Worm (Caenorhabditis elegans) whole organism, late embryonic: ENCODE results near the gene srj-11.

Experiments used
- C08G9.2 ChIP-seq: sonication (generic microtip); optimal IDR thresholded peaks from 2 replicates; lab custom pipeline; 2016; ENCODE audit warnings: mild to moderate bottlenecking, missing genetic modification characterization, moderate library complexity, missing compliant biosample characterization
- C38D4.7 ChIP-seq: fragments of 200-800 bp; sonication (Bioruptor generic); optimal IDR thresholded peaks from 2 replicates; lab custom pipeline; 2018; ENCODE audit warnings: mild to moderate bottlenecking, missing genetic modification characterization, moderate library complexity, missing compliant biosample characterization
- F13H6.1 ChIP-seq: sonication (generic microtip); optimal IDR thresholded peaks from 2 replicates; lab custom pipeline; 2016; ENCODE audit warnings: missing genetic modification characterization, missing compliant biosample characterization
- K02D7.2 ChIP-seq: sonication (generic microtip); optimal IDR thresholded peaks from 2 replicates; lab custom pipeline; 2017; ENCODE audit warnings: mild to moderate bottlenecking, missing genetic modification characterization, missing compliant biosample characterization
- K09A11.1 ChIP-seq: sonication (generic microtip); optimal IDR thresholded peaks from 2 replicates; lab custom pipeline; 2017; ENCODE audit warnings: antibody characterized with exemption, mild to moderate bottlenecking, missing genetic modification characterization, missing compliant biosample characterization; ENCODE audit not compliant: insufficient read depth
- ahr-1 ChIP-seq: sonication (generic microtip); optimal IDR thresholded peaks from 2 replicates; lab custom pipeline; 2016; ENCODE audit warnings: missing genetic modification characterization, missing compliant biosample characterization
- ceh-19 ChIP-seq: fragments of 200-800 bp; sonication (Bioruptor generic); optimal IDR thresholded peaks from 2 replicates; lab custom pipeline; 2018; ENCODE audit warnings: mild to moderate bottlenecking, missing genetic modification characterization, missing compliant biosample characterization
- ceh-2 ChIP-seq: sonication (generic microtip); optimal IDR thresholded peaks from 2 replicates; lab custom pipeline; 2016; ENCODE audit warnings: missing genotype, missing genetic modification characterization, missing compliant biosample characterization
- ceh-30 ChIP-seq: fragments of 150-350 bp; optimal IDR thresholded peaks from 2 replicates; lab custom pipeline; 2014; ENCODE audit warnings: missing biosample characterization, missing genetic modification characterization
- ceh-34 ChIP-seq: sonication (generic microtip); optimal IDR thresholded peaks from 2 replicates; lab custom pipeline; 2016; ENCODE audit warnings: mild to moderate bottlenecking, missing genetic modification characterization, missing compliant biosample characterization
- ceh-45 ChIP-seq: fragments of 200-800 bp; sonication (Bioruptor generic); IDR thresholded peaks from 2 replicates; pipeline ENCODE4 v1.3.6; 2022; ENCODE audit warnings: missing genetic modification reagents, missing genetic modification characterization, missing compliant biosample characterization
- ceh-48 ChIP-seq: sonication (generic microtip); optimal IDR thresholded peaks from 2 replicates; lab custom pipeline; 2016; ENCODE audit warnings: missing genetic modification characterization, inconsistent platforms, missing compliant biosample characterization
- ceh-6 ChIP-seq: fragments of 200-800 bp; sonication (Bioruptor generic); optimal IDR thresholded peaks from 2 replicates; lab custom pipeline; 2018; ENCODE audit warnings: mild to moderate bottlenecking, missing genetic modification characterization, missing compliant biosample characterization
- che-1 ChIP-seq: sonication (generic microtip); optimal IDR thresholded peaks from 2 replicates; lab custom pipeline; 2016; ENCODE audit warnings: mild to moderate bottlenecking, missing genetic modification characterization, missing compliant biosample characterization
- dve-1 ChIP-seq: sonication (generic microtip); optimal IDR thresholded peaks from 2 replicates; lab custom pipeline; 2017; ENCODE audit warnings: antibody characterized with exemption, mild to moderate bottlenecking, missing genetic modification characterization, missing compliant biosample characterization
- ets-4 ChIP-seq: sonication (generic microtip); optimal IDR thresholded peaks from 2 replicates; lab custom pipeline; 2016; ENCODE audit warnings: missing genetic modification characterization, missing compliant biosample characterization
- hlh-15 ChIP-seq: sonication (generic microtip); optimal IDR thresholded peaks from 2 replicates; lab custom pipeline; 2016; ENCODE audit warnings: missing genetic modification characterization, missing compliant biosample characterization
- hlh-6 ChIP-seq: sonication (generic microtip); optimal IDR thresholded peaks from 2 replicates; lab custom pipeline; 2016; ENCODE audit warnings: missing genotype, missing genetic modification characterization, missing compliant biosample characterization
- lin-11 ChIP-seq: fragments of 200-800 bp; sonication (Bioruptor generic); optimal IDR thresholded peaks from 2 replicates; lab custom pipeline; 2018; ENCODE audit warnings: mild to moderate bottlenecking, missing genetic modification characterization, missing compliant biosample characterization
- madf-2 ChIP-seq: sonication (generic microtip); optimal IDR thresholded peaks from 2 replicates; lab custom pipeline; 2017; ENCODE audit warnings: missing genetic modification characterization, missing compliant biosample characterization
- mec-3 ChIP-seq: sonication (generic microtip); optimal IDR thresholded peaks from 2 replicates; lab custom pipeline; 2016; ENCODE audit warnings: borderline replicate concordance, missing genetic modification characterization, missing compliant biosample characterization
- nfya-1 ChIP-seq: sonication (generic microtip); optimal IDR thresholded peaks from 2 replicates; lab custom pipeline; 2017; ENCODE audit warnings: missing genetic modification characterization, mild to moderate bottlenecking, missing compliant biosample characterization, antibody characterized with exemption, moderate library complexity
- nhr-232 ChIP-seq: sonication (generic microtip); optimal IDR thresholded peaks from 2 replicates; lab custom pipeline; 2016; ENCODE audit warnings: missing genetic modification characterization, missing compliant biosample characterization
- npax-4 ChIP-seq: sonication (generic microtip); optimal IDR thresholded peaks from 2 replicates; lab custom pipeline; 2016; ENCODE audit warnings: missing genetic modification characterization, missing compliant biosample characterization
- odd-2 ChIP-seq: sonication (generic microtip); optimal IDR thresholded peaks from 2 replicates; lab custom pipeline; 2017; ENCODE audit warnings: antibody characterized with exemption, mild to moderate bottlenecking, missing genetic modification characterization, missing compliant biosample characterization
- pag-3 ChIP-seq: sonication (generic microtip); optimal IDR thresholded peaks from 2 replicates; lab custom pipeline; 2016; ENCODE audit warnings: missing compliant biosample characterization, missing genetic modification characterization, borderline replicate concordance
- pha-2 ChIP-seq: sonication (generic microtip); optimal IDR thresholded peaks from 2 replicates; lab custom pipeline; 2017; ENCODE audit warnings: mild to moderate bottlenecking, missing genetic modification characterization, missing compliant biosample characterization
- pqm-1 ChIP-seq: sonication (generic microtip); optimal IDR thresholded peaks from 2 replicates; lab custom pipeline; 2016; ENCODE audit warnings: missing genetic modification characterization, missing compliant biosample characterization
- pros-1 ChIP-seq: fragments of 150-350 bp; optimal IDR thresholded peaks from 2 replicates; lab custom pipeline; 2014; ENCODE audit warnings: missing biosample characterization, missing genetic modification reagents, missing genetic modification characterization
- rnt-1 ChIP-seq: sonication (generic microtip); optimal IDR thresholded peaks from 2 replicates; lab custom pipeline; 2016; ENCODE audit warnings: missing genetic modification characterization, missing compliant biosample characterization
- sdc-2 ChIP-seq: sonication (generic microtip); optimal IDR thresholded peaks from 2 replicates; lab custom pipeline; 2016; ENCODE audit warnings: missing genotype, missing genetic modification characterization, missing compliant biosample characterization
- sox-2 ChIP-seq: fragments of 200-800 bp; sonication (Bioruptor generic); IDR thresholded peaks from 2 replicates; pipeline ENCODE4 v1.3.6; 2022; ENCODE audit warnings: missing genetic modification reagents, missing genetic modification characterization, missing compliant biosample characterization
- sox-4 ChIP-seq: sonication (generic microtip); optimal IDR thresholded peaks from 2 replicates; lab custom pipeline; 2017; ENCODE audit warnings: mild to moderate bottlenecking, missing genetic modification characterization, inconsistent platforms, missing compliant biosample characterization
- tbx-7 ChIP-seq: sonication (generic microtip); optimal IDR thresholded peaks from 2 replicates; lab custom pipeline; 2016; ENCODE audit warnings: missing genotype, missing genetic modification characterization, missing compliant biosample characterization
- ttx-3 ChIP-seq: sonication (generic microtip); optimal IDR thresholded peaks from 2 replicates; lab custom pipeline; 2016; ENCODE audit warnings: missing genetic modification reagents, missing genetic modification characterization, missing compliant biosample characterization
- unc-42 ChIP-seq: sonication (generic microtip); optimal IDR thresholded peaks from 2 replicates; lab custom pipeline; 2016; ENCODE audit warnings: missing genotype, missing genetic modification characterization, missing compliant biosample characterization
- unc-55 ChIP-seq: sonication (generic microtip); optimal IDR thresholded peaks from 2 replicates; lab custom pipeline; 2017; ENCODE audit warnings: missing biosample characterization, missing genetic modification reagents, missing genetic modification characterization
- unc-86 ChIP-seq: sonication (generic microtip); optimal IDR thresholded peaks from 2 replicates; lab custom pipeline; 2016; ENCODE audit warnings: missing genetic modification characterization, missing compliant biosample characterization

srj-11 gene

DNA sequence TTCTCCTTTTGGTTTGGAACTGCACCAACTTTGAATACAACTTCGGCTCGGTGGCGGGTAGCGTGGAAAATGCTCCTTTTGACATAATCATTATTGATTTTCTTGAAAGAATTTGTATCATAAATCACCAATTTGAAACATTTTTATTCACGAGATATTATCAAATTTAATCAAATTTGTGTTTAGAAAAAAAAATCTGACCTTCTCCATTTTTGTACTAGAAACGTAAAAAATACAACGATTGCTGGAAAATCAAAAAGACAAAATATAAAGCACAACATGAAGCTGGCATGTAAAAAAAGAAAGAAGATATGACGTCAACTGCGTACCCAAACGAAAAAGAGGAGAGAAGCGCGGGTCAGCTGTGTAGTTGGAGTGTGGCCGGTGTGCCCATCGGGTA, 40.9 kb upstream of the srj-11 start, which contains the start of gene K08D9.4:
Gene K08D9.4, minus strand, starts transcription at position 101 of the 400 bp plus-strand sequence.
- no peak for TF ChIP-seq ceh-48 (tag; lab: Kevin White, UChicago)
- TF ChIP-seq tbx-7: no peak
- TF ChIP-seq dve-1: no peak
- TF ChIP-seq lin-11 (tag; lab: Kevin White, UChicago): no peak
- TF ChIP-seq pag-3 (tag; lab: Kevin White, UChicago): no peak
- no peak for TF ChIP-seq ahr-1 (tag; lab: Kevin White, UChicago)
- TF ChIP-seq odd-2 (tag; lab: Kevin White, UChicago): no peak
- no peak for TF ChIP-seq hlh-15 (tag; lab: Kevin White, UChicago)
- TF ChIP-seq ceh-30 (tag; lab: Kevin White, UChicago): no peak
- no peak for TF ChIP-seq nfya-1 (tag; lab: Kevin White, UChicago)
- no peak for TF ChIP-seq K09A11.1 (tag; lab: Kevin White, UChicago)
- TF ChIP-seq F13H6.1 (tag; lab: Kevin White, UChicago): no peak
- TF ChIP-seq ceh-2 (tag; lab: Kevin White, UChicago): no peak
- TF ChIP-seq ceh-34 (tag; lab: Kevin White, UChicago): no peak

DNA sequence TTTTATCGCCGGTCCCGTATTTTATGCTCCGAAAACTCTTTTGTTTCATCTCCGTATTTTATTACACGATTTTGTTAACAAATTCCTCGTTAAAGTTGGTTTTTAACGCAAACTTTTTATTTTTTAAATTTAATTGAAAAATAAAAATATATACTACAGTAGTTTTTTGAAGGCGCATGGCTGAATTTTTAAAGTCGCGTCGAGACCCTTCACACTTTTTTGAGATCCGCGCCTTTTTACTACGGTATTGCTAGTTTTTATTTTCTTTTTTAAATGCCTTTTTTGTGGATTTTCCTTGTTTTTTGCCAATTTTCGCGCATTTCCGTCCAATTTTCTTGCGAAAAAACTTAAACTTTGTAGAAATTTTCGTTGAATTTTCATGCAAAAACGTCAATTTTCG, 36.8 kb upstream of the srj-11 start:
- no peak for TF ChIP-seq odd-2 (tag; lab: Kevin White, UChicago)
- TF ChIP-seq ahr-1 (tag; lab: Kevin White, UChicago): no peak
- no peak for TF ChIP-seq unc-55 (GFP tag; lab: Kevin White, UChicago)
- TF ChIP-seq C38D4.7 (GFP tag; lab: Kevin White, UChicago): no peak
- TF ChIP-seq sox-2 (GFP tag; lab: Robert Waterston, UW): no peak
- TF ChIP-seq che-1 (tag; lab: Kevin White, UChicago): no peak
- TF ChIP-seq unc-42 (tag; lab: Kevin White, UChicago): no peak
- no peak for TF ChIP-seq K09A11.1 (tag; lab: Kevin White, UChicago)
- no peak for TF ChIP-seq pqm-1 (tag; lab: Kevin White, UChicago)
- TF ChIP-seq madf-2 (tag; lab: Kevin White, UChicago): no peak
- TF ChIP-seq ttx-3 (tag; lab: Kevin White, UChicago): no peak
- TF ChIP-seq K02D7.2 (tag; lab: Kevin White, UChicago): no peak
- no peak for TF ChIP-seq ceh-6
- TF ChIP-seq ceh-45: no peak
- no peak for TF ChIP-seq ets-4 (tag; lab: Kevin White, UChicago)

DNA sequence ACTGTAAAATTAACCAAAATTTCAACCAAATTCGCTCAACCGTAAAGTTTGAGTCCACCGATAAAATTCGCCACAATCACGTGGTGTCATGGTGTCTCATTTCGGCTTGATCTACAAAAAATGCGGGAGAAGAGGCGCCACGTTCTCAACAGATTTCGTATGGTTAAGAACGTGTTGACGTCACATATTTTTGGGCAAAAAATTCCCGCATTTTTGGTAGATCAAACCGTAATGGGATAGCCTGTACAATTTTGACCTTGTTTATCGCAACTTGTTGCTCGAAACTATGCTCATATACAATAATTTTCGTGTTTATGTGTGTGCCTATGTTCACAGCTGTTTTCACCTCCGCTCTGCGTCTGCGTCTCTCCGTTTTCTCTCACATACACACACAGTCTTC, 32.3 kb upstream of the srj-11 start:
- TF ChIP-seq nhr-232: no peak
- TF ChIP-seq ceh-45: no peak
- no peak for TF ChIP-seq unc-86
- no peak for TF ChIP-seq C08G9.2
- TF ChIP-seq pros-1 (tag; lab: Kevin White, UChicago): no peak
- TF ChIP-seq ttx-3 (tag; lab: Kevin White, UChicago): no peak
- no peak for TF ChIP-seq ahr-1 (tag; lab: Kevin White, UChicago)
- no peak for TF ChIP-seq pha-2
- no peak for TF ChIP-seq ceh-19 (GFP tag; lab: Kevin White, UChicago)
- no peak for TF ChIP-seq ceh-2 (tag; lab: Kevin White, UChicago)
- no peak for TF ChIP-seq rnt-1
- no peak for TF ChIP-seq sox-4
- no peak for TF ChIP-seq mec-3 (tag; lab: Kevin White, UChicago)
- no peak for TF ChIP-seq npax-4 (tag; lab: Kevin White, UChicago)
- TF ChIP-seq hlh-6 (tag; lab: Kevin White, UChicago): no peak
- no peak for TF ChIP-seq K09A11.1 (tag; lab: Kevin White, UChicago)
- no peak for TF ChIP-seq sdc-2
- TF ChIP-seq odd-2 (tag; lab: Kevin White, UChicago): no peak
